Worm (Caenorhabditis elegans) whole organism, early embryonic: ENCODE measurements around the gene ain-1.
A peak's percentile ranks its signal among the peaks of the same experiment; 100 is the strongest.

Experiments
- ama-1 ChIP-seq: fragments of 150-350 bp; optimal IDR thresholded peaks from 2 replicates; lab custom pipeline; 2014
- flt-1 ChIP-seq: fragments of 200-800 bp; sonication (Bioruptor generic); IDR thresholded peaks from 2 replicates; pipeline ENCODE4 v1.3.6; 2022; ENCODE audit warnings: missing genetic modification characterization, missing compliant biosample characterization
- hmbx-1 ChIP-seq: sonication (generic microtip); optimal IDR thresholded peaks from 2 replicates; lab custom pipeline; 2016; ENCODE audit warnings: mild to moderate bottlenecking, missing genetic modification characterization, missing compliant biosample characterization
- hmg-4 ChIP-seq: fragments of 200-800 bp; sonication (Bioruptor generic); optimal IDR thresholded peaks from 2 replicates; lab custom pipeline; 2018; ENCODE audit warnings: mild to moderate bottlenecking, missing genetic modification characterization, missing compliant biosample characterization
- tbx-11 ChIP-seq: fragments of 200-800 bp; sonication (Bioruptor generic); IDR thresholded peaks from 2 replicates; pipeline ENCODE4 v1.3.6; 2022; ENCODE audit warnings: missing genetic modification characterization, missing compliant biosample characterization
- tra-4 ChIP-seq: sonication (generic microtip); optimal IDR thresholded peaks from 2 replicates; lab custom pipeline; 2017; ENCODE audit warnings: missing genetic modification characterization, missing compliant biosample characterization

DNA sequence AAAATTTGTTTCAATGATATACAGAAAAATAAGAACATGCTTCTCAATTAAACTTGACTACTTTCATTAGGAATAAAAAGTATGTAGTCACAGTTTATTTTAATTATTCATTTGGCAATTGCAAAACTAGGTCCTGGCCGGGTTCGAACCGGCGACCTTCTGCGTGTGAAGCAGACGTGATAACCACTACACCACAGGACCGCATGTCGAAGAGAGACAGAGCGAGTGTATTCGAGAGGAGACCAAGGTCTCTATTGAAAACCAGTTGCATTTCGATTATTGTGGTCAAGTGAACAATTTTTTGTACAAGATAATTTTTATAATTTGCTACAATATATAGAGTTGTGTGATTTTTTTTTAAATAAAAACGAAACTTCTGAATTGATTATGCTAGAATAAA lies 22.4 kb upstream of the ain-1 start:
- TF ChIP-seq ama-1 (lab: Kevin White, UChicago) (no peak), tra-4 (tag; lab: Kevin White, UChicago) (peak; percentile 53), flt-1 (GFP tag; lab: Robert Waterston, UW) (peak; percentile 79), hmbx-1 (peak; percentile 35), hmg-4 (peak; percentile 83), tbx-11 (GFP tag; lab: Robert Waterston, UW) (peak; percentile 81)
